Fruit fly (Drosophila melanogaster) whole organism, pupa: ENCODE measurements around the gene CG11837.

Experiments
- CG12605 ChIP-seq: fragments of 200-800 bp; sonication (Bioruptor generic); IDR thresholded peaks from 2 replicates; pipeline ENCODE4 v1.3.6; 2022; ENCODE audit warnings: missing biosample characterization, missing genetic modification characterization
- CG15710 ChIP-seq: fragments of 200-800 bp; sonication (Bioruptor generic); optimal IDR thresholded peaks from 2 replicates; lab custom pipeline; 2018; ENCODE audit warnings: missing biosample characterization, mild to moderate bottlenecking, missing genetic modification characterization, moderate library complexity
- CG17806 ChIP-seq: fragments of 200-800 bp; sonication (Bioruptor generic); optimal IDR thresholded peaks from 2 replicates; lab custom pipeline; 2018; ENCODE audit warnings: missing biosample characterization, mild to moderate bottlenecking, missing genetic modification characterization, moderate library complexity
- CG32121 ChIP-seq: fragments of 200-800 bp; sonication (Bioruptor generic); IDR thresholded peaks from 2 replicates; pipeline ENCODE4 v1.3.6; 2022; ENCODE audit warnings: missing biosample characterization, missing genetic modification characterization
- CG34367 ChIP-seq: fragments of 200-800 bp; sonication (Bioruptor generic); optimal IDR thresholded peaks from 2 replicates; lab custom pipeline; 2018; ENCODE audit warnings: missing biosample characterization, mild to moderate bottlenecking, missing genetic modification characterization
- CG8159 ChIP-seq: fragments of 200-800 bp; sonication (Bioruptor generic); optimal IDR thresholded peaks from 3 replicates; lab custom pipeline; 2018; ENCODE audit warnings: missing biosample characterization, mild to moderate bottlenecking, missing genetic modification characterization, moderate library complexity
- CG8301 ChIP-seq: fragments of 200-800 bp; sonication (Bioruptor generic); optimal IDR thresholded peaks from 2 replicates; lab custom pipeline; 2018; ENCODE audit warnings: missing biosample characterization, mild to moderate bottlenecking, missing genetic modification characterization
- D1 ChIP-seq: fragments of 200-800 bp; sonication (Bioruptor generic); optimal IDR thresholded peaks from 2 replicates; lab custom pipeline; 2018; ENCODE audit warnings: missing biosample characterization, mild to moderate bottlenecking, missing genetic modification characterization, moderate library complexity
- EcR ChIP-seq: fragments of 200-800 bp; sonication (Bioruptor generic); optimal IDR thresholded peaks from 3 replicates; lab custom pipeline; 2019; ENCODE audit warnings: missing biosample characterization, missing genetic modification characterization, mild to moderate bottlenecking, moderate library complexity, missing genetic modification reagents
- Pif1A ChIP-seq: fragments of 200-800 bp; sonication (Bioruptor generic); optimal IDR thresholded peaks from 3 replicates; lab custom pipeline; 2016; ENCODE audit warnings: missing biosample characterization, missing genetic modification characterization
- Pif1B ChIP-seq: fragments of 200-800 bp; sonication (Bioruptor generic); optimal IDR thresholded peaks from 3 replicates; lab custom pipeline; 2016; ENCODE audit warnings: missing biosample characterization, missing genetic modification characterization
- Snoo ChIP-seq: fragments of 200-800 bp; sonication (Bioruptor generic); optimal IDR thresholded peaks from 3 replicates; lab custom pipeline; 2017; ENCODE audit warnings: missing biosample characterization, mild to moderate bottlenecking, missing genetic modification characterization, inconsistent platforms
- fd96Ca ChIP-seq: fragments of 200-800 bp; sonication (Bioruptor generic); IDR thresholded peaks from 3 replicates; pipeline ENCODE4 v1.3.6; 2022; ENCODE audit warnings: missing biosample characterization, missing genetic modification characterization
- gl ChIP-seq: fragments of 200-800 bp; sonication (Bioruptor generic); optimal IDR thresholded peaks from 2 replicates; lab custom pipeline; 2018; ENCODE audit warnings: missing biosample characterization, mild to moderate bottlenecking, missing genetic modification characterization

dm6 chr3R:29038960-29039581 lies 10.2 kb upstream of the CG11837 start, which contains the start of the genes Slu7 and Pkc98E:
- TF ChIP-seq CG8301 (tag; lab: Kevin White, UChicago) (no peak), EcR (GFP tag; lab: Kevin White, UChicago) (peak; percentile 38), Pif1A (no peak), CG8159 (tag; lab: Kevin White, UChicago) (peak; percentile 46), CG34367 (tag; lab: Kevin White, UChicago) (no peak), D1 (tag; lab: Kevin White, UChicago) (no peak), CG15710 (tag; lab: Kevin White, UChicago) (peak; percentile 30), gl (tag; lab: Kevin White, UChicago) (no peak), fd96Ca (GFP tag; lab: Robert Waterston, UW) (no peak), CG32121 (GFP tag; lab: Robert Waterston, UW) (peak; percentile 49; the same call in 1 of the 2 replicates), Pif1B (no peak), Snoo (tag; lab: Kevin White, UChicago) (peak; percentile 43), CG12605 (GFP tag; lab: Robert Waterston, UW) (no peak), CG17806 (tag; lab: Kevin White, UChicago) (no peak)
